Worm (Caenorhabditis elegans) whole organism, L4 larva: Measurements from ENCODE around the gene C03F11.2.

ENCODE experiments used
- F37D6.2 ChIP-seq: sonication (generic microtip); optimal IDR thresholded peaks from 2 replicates; lab custom pipeline; 2016; ENCODE audit warnings: mild to moderate bottlenecking, missing genetic modification characterization, missing compliant biosample characterization
- F44E2.7 ChIP-seq: fragments of 200-800 bp; sonication (Bioruptor generic); IDR thresholded peaks from 2 replicates; pipeline ENCODE4 v2.1.2; 2022; ENCODE audit warnings: missing genetic modification characterization, missing compliant biosample characterization
- T26A8.4 ChIP-seq: fragments of 200-800 bp; sonication (Bioruptor generic); IDR thresholded peaks from 2 replicates; pipeline ENCODE4 v1.3.6; 2022; ENCODE audit warnings: missing genetic modification characterization, missing compliant biosample characterization
- Y48G9A.11 ChIP-seq: fragments of 200-800 bp; sonication (Bioruptor generic); IDR thresholded peaks from 2 replicates; pipeline ENCODE4 v1.3.6; 2022; ENCODE audit warnings: missing genetic modification reagents, missing genetic modification characterization, missing compliant biosample characterization
- ZK337.2 ChIP-seq: fragments of 200-800 bp; sonication (Bioruptor generic); IDR thresholded peaks from 2 replicates; pipeline ENCODE4 v1.3.6; 2022; ENCODE audit warnings: missing genetic modification reagents, missing genetic modification characterization, missing compliant biosample characterization
- ZK546.5 ChIP-seq, 2 experiments: sonication (generic microtip); optimal IDR thresholded peaks; 2 replicates each; lab custom pipeline; 2017; ENCODE audit warnings: missing biosample characterization in 2 of 2, missing genetic modification characterization in 2 of 2
- aha-1 ChIP-seq: fragments of 150-350 bp; peaks from one replicate; lab custom pipeline; 2014; ENCODE audit warnings: missing biosample characterization, missing genetic modification characterization
- ama-1 ChIP-seq: fragments of 150-350 bp; optimal IDR thresholded peaks from 2 replicates; lab custom pipeline; 2014; ENCODE audit warnings: inconsistent platforms, mixed read lengths
- ceh-20 ChIP-seq: fragments of 200-800 bp; sonication (Bioruptor generic); IDR thresholded peaks from 2 replicates; pipeline ENCODE4 v1.3.6; 2022; ENCODE audit warnings: missing genetic modification reagents, missing genetic modification characterization, missing compliant biosample characterization
- ceh-28 ChIP-seq: fragments of 150-350 bp; optimal IDR thresholded peaks from 2 replicates; lab custom pipeline; 2014; ENCODE audit warnings: missing biosample characterization, missing genetic modification reagents, missing genetic modification characterization
- ceh-44 ChIP-seq: fragments of 200-800 bp; sonication (Bioruptor generic); IDR thresholded peaks from 2 replicates; pipeline ENCODE4 v1.3.6; 2022; ENCODE audit warnings: missing genetic modification reagents, missing genetic modification characterization, missing compliant biosample characterization
- daf-16 ChIP-seq, 3 experiments: sonication (generic microtip); optimal IDR thresholded peaks; 2 replicates each; lab custom pipeline; 2016 to 2017; ENCODE audit warnings: missing genetic modification characterization in 3 of 3, missing genetic modification reagents in 3 of 3, mild to moderate bottlenecking in 2 of 3, missing compliant biosample characterization in 2 of 3, missing biosample characterization in 1 of 3, moderate library complexity in 1 of 3
- dmd-6 ChIP-seq: fragments of 200-800 bp; sonication (Bioruptor generic); IDR thresholded peaks from 2 replicates; pipeline ENCODE4 v1.3.6; 2022; ENCODE audit warnings: missing genetic modification reagents, missing genetic modification characterization, missing compliant biosample characterization
- dmd-8 ChIP-seq: fragments of 200-800 bp; sonication (Bioruptor generic); IDR thresholded peaks from 2 replicates; pipeline ENCODE4 v1.3.6; 2022; ENCODE audit warnings: missing genetic modification characterization, missing compliant biosample characterization
- egl-27 ChIP-seq: sonication (generic microtip); optimal IDR thresholded peaks from 3 replicates; lab custom pipeline; 2017; ENCODE audit warnings: missing biosample characterization, missing genetic modification reagents, missing genetic modification characterization
- egl-43 ChIP-seq: fragments of 200-800 bp; sonication (Bioruptor generic); IDR thresholded peaks from 2 replicates; pipeline ENCODE4 v1.3.6; 2022; ENCODE audit warnings: missing genetic modification reagents, missing genetic modification characterization, missing compliant biosample characterization
- fkh-10 ChIP-seq: fragments of 150-350 bp; optimal IDR thresholded peaks from 2 replicates; lab custom pipeline; 2014; ENCODE audit warnings: missing biosample characterization, missing genetic modification reagents, missing genetic modification characterization
- fos-1 ChIP-seq: fragments of 150-350 bp; optimal IDR thresholded peaks from 2 replicates; lab custom pipeline; 2014; ENCODE audit warnings: missing biosample characterization, missing genetic modification characterization
- hlh-30 ChIP-seq: sonication (generic microtip); optimal IDR thresholded peaks from 2 replicates; lab custom pipeline; 2017; ENCODE audit warnings: antibody characterized with exemption, mild to moderate bottlenecking, missing genetic modification characterization, missing compliant biosample characterization; ENCODE audit not compliant: insufficient read depth
- hmg-1.1 ChIP-seq: fragments of 200-800 bp; sonication (Bioruptor generic); IDR thresholded peaks from 2 replicates; pipeline ENCODE4 v1.3.6; 2022; ENCODE audit warnings: missing genetic modification reagents, missing genetic modification characterization, missing compliant biosample characterization
- jun-1 ChIP-seq: fragments of 150-350 bp; optimal IDR thresholded peaks from 2 replicates; lab custom pipeline; 2014; ENCODE audit warnings: missing biosample characterization, missing genetic modification reagents, missing genetic modification characterization
- lim-7 ChIP-seq: fragments of 200-800 bp; sonication (Bioruptor generic); IDR thresholded peaks from 2 replicates; pipeline ENCODE4 v1.3.6; 2022; ENCODE audit warnings: missing genetic modification characterization, missing compliant biosample characterization
- lin-1 ChIP-seq: fragments of 200-800 bp; sonication (Bioruptor generic); IDR thresholded peaks from 2 replicates; pipeline ENCODE4 v1.3.6; 2022; ENCODE audit warnings: missing genetic modification reagents, missing genetic modification characterization, missing compliant biosample characterization
- lin-13 ChIP-seq: fragments of 150-350 bp; optimal IDR thresholded peaks from 2 replicates; lab custom pipeline; 2014; ENCODE audit warnings: missing biosample characterization, missing genetic modification reagents, missing genetic modification characterization
- lin-39 ChIP-seq: fragments of 150-350 bp; optimal IDR thresholded peaks from 2 replicates; lab custom pipeline; 2014; ENCODE audit warnings: missing biosample characterization, missing genetic modification reagents, missing genetic modification characterization
- madf-5 ChIP-seq, 2 experiments: fragments of 200-800 bp; sonication (Bioruptor generic); IDR thresholded peaks; 2 replicates each; pipeline ENCODE4 v1.3.6; 2022; ENCODE audit warnings: missing compliant biosample characterization in 2 of 2, missing genetic modification characterization in 2 of 2
- mxl-3 ChIP-seq: fragments of 200-800 bp; sonication (Bioruptor generic); optimal IDR thresholded peaks from 2 replicates; lab custom pipeline; 2018; ENCODE audit warnings: mild to moderate bottlenecking, missing genetic modification characterization, missing compliant biosample characterization
- nhr-10 ChIP-seq: fragments of 150-350 bp; optimal IDR thresholded peaks from 2 replicates; lab custom pipeline; 2014; ENCODE audit warnings: missing biosample characterization, missing genetic modification characterization
- nhr-102 ChIP-seq: sonication (generic microtip); optimal IDR thresholded peaks from 2 replicates; lab custom pipeline; 2016; ENCODE audit warnings: mild to moderate bottlenecking, missing genetic modification characterization, moderate library complexity, missing compliant biosample characterization
- nhr-11 ChIP-seq: fragments of 150-350 bp; optimal IDR thresholded peaks from 2 replicates; lab custom pipeline; 2014; ENCODE audit warnings: missing biosample characterization, missing genetic modification characterization
- nhr-28 ChIP-seq: fragments of 150-350 bp; optimal IDR thresholded peaks from 2 replicates; lab custom pipeline; 2014; ENCODE audit warnings: missing biosample characterization, missing genetic modification characterization
- nhr-42 ChIP-seq: fragments of 200-800 bp; sonication (Bioruptor generic); IDR thresholded peaks from 2 replicates; pipeline ENCODE4 v1.3.6; 2022; ENCODE audit warnings: missing genetic modification characterization, missing compliant biosample characterization
- nhr-48 ChIP-seq: sonication (generic microtip); optimal IDR thresholded peaks from 2 replicates; lab custom pipeline; 2016; ENCODE audit warnings: mild to moderate bottlenecking, missing genetic modification characterization, missing compliant biosample characterization
- nhr-76 ChIP-seq: fragments of 150-350 bp; optimal IDR thresholded peaks from 2 replicates; lab custom pipeline; 2014; ENCODE audit warnings: missing biosample characterization, missing genetic modification characterization
- nhr-77 ChIP-seq: fragments of 150-350 bp; optimal IDR thresholded peaks from 2 replicates; lab custom pipeline; 2014; ENCODE audit warnings: missing biosample characterization, missing genetic modification characterization
- pqm-1 ChIP-seq: sonication (generic microtip); optimal IDR thresholded peaks from 2 replicates; lab custom pipeline; 2017; ENCODE audit warnings: missing biosample characterization, missing genetic modification characterization
- rbr-2 ChIP-seq: sonication (generic microtip); optimal IDR thresholded peaks from 2 replicates; lab custom pipeline; 2016; ENCODE audit warnings: missing genotype, missing genetic modification characterization, missing compliant biosample characterization
- saeg-2 ChIP-seq: fragments of 200-800 bp; sonication (Bioruptor generic); IDR thresholded peaks from 2 replicates; pipeline ENCODE4 v1.3.6; 2022; ENCODE audit warnings: missing genetic modification reagents, missing genetic modification characterization, missing compliant biosample characterization
- set-16 ChIP-seq: fragments of 200-800 bp; sonication (Bioruptor generic); IDR thresholded peaks from 2 replicates; pipeline ENCODE4 v1.3.6; 2022; ENCODE audit warnings: missing genetic modification reagents, missing genetic modification characterization, missing compliant biosample characterization
- skn-1 ChIP-seq: fragments of 150-350 bp; optimal IDR thresholded peaks from 2 replicates; lab custom pipeline; 2014; ENCODE audit warnings: missing biosample characterization, missing genetic modification characterization
- spr-1 ChIP-seq: sonication (generic microtip); optimal IDR thresholded peaks from 2 replicates; lab custom pipeline; 2016; ENCODE audit warnings: mild to moderate bottlenecking, missing genetic modification characterization, missing compliant biosample characterization
- unc-62 ChIP-seq, 3 experiments: fragments of 150-350 bp in 1 of 3; sonication (generic microtip); optimal IDR thresholded peaks in 2 of 3; peaks in 1 of 3; 1 replicate in 1 of 3; 2 replicates in 2 of 3; lab custom pipeline; 2014 to 2017; ENCODE audit warnings: missing biosample characterization in 3 of 3, missing genetic modification characterization in 3 of 3, missing genetic modification reagents in 3 of 3, missing genotype in 1 of 3
- zfp-2 ChIP-seq: sonication (generic microtip); optimal IDR thresholded peaks from 2 replicates; lab custom pipeline; 2016; ENCODE audit warnings: mild to moderate bottlenecking, missing genetic modification characterization, missing compliant biosample characterization
- zfp-3 ChIP-seq: fragments of 200-800 bp; sonication (Bioruptor generic); conservative IDR thresholded peaks from 2 replicates; pipeline ENCODE4 v1.3.6; 2022; ENCODE audit warnings: missing genetic modification reagents, missing genetic modification characterization, missing compliant biosample characterization
- ztf-11 ChIP-seq: fragments of 150-350 bp; optimal IDR thresholded peaks from 2 replicates; lab custom pipeline; 2014; ENCODE audit warnings: missing biosample characterization, missing genetic modification characterization

The C03F11.2 gene

DNA sequence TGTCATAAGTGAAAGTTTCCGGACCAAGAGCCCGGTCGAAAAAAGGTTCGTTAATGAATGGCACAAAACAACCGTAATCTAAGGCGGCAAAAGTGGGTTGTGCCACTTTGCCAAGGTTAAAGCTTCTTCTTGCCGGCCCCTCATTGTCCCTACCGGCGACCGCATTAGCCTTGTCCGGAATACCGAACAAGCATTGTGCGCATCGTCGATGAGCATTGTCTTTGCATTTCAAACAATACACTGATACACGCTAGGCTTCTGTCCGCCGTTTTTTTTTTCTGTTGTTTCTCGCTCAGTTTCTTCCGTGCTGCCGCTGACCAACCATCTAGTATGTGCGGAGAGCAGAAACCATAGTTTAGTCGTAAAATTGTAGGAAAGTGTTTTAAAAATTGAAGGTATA, at the start of gene C03F11.2:
TSS of gene C03F11.2 (minus strand) at position 101 of the 400 bp plus-strand sequence.
- no peak for TF ChIP-seq ceh-20 (GFP tag; lab: Robert Waterston, UW)
- no peak for TF ChIP-seq mxl-3
- TF ChIP-seq nhr-28 (tag; lab: Kevin White, UChicago) = peak; percentile 38
- TF ChIP-seq egl-43 (GFP tag; lab: Robert Waterston, UW) = no peak
- TF ChIP-seq pqm-1 = peak; percentile 38
- no peak for TF ChIP-seq nhr-102 (tag; lab: Kevin White, UChicago)
- no peak for TF ChIP-seq daf-16 (GFP tag; optimal IDR thresholded peaks at IDR 0.05; lab: Kevin White, UChicago)
- peak; percentile 14 for TF ChIP-seq daf-16 (tag; optimal IDR thresholded peaks at IDR 0.05; lab: Kevin White, UChicago)
- no peak for TF ChIP-seq lin-13 (GFP tag; lab: Kevin White, UChicago)

DNA sequence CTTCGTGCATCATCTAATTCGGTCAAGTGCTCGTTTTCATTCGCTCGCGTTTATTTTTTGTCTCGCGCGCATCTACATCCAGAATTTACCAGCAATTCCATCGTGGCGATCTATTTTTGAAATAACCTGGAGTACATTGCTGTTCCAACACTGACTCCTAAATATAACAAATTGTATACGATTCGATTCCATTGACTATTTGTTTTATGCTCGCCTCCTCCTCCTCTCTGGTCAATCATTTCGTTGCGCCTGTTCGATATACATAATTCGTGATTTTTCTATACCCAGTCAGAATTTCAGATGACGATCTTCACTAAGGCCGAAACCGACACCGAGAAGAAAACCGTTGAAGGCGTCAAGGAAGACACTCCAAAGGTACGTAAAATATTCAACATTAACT, 47.7 kb upstream of the C03F11.2 start, which contains the start of gene itm-2:
TSS of gene itm-2 (plus strand) at position 301 of the 400 bp plus-strand sequence.
- TF ChIP-seq ztf-11 (tag; lab: Kevin White, UChicago) (no peak), nhr-28 (tag; lab: Kevin White, UChicago) (no peak), set-16 (GFP tag; lab: Robert Waterston, UW) (no peak), skn-1 (no peak), lin-39 (no peak), nhr-11 (tag; lab: Kevin White, UChicago) (no peak), nhr-42 (GFP tag; lab: Robert Waterston, UW) (no peak), ceh-44 (GFP tag; lab: Robert Waterston, UW) (no peak), lim-7 (GFP tag; lab: Robert Waterston, UW) (no peak), fos-1 (tag; lab: Kevin White, UChicago) (no peak), hlh-30 (tag; lab: Kevin White, UChicago) (no peak)

DNA sequence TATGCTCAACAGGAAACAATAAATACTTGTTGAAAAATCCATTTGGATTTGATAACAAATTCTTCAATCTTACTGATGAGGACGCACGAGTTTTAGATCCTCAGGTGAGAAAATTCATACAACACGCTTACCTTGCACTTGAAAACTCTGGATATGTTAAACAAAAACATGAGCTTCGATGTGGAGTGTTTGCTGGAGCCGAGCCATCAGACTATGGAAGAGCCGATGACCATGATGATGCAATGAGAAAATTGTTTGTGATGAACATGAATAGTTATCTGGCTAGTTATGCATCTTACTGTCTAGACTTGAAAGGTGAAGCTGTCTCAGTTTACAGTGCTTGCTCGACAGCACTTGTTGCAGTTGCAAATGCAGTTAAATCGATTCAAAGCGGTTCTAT, 36.7 kb upstream of the C03F11.2 start:
- TF ChIP-seq unc-62 (GFP tag; optimal IDR thresholded peaks at IDR 0.05 in 1 of 2; lab: Kevin White, UChicago) = peak in 1 of 2 experiments; percentile 94
- TF ChIP-seq unc-62 (tag; optimal IDR thresholded peaks at IDR 0.05; lab: Kevin White, UChicago) = no peak
- no peak for TF ChIP-seq lin-1 (GFP tag; lab: Robert Waterston, UW)
- TF ChIP-seq, all 104 proteins: peak for 1

DNA sequence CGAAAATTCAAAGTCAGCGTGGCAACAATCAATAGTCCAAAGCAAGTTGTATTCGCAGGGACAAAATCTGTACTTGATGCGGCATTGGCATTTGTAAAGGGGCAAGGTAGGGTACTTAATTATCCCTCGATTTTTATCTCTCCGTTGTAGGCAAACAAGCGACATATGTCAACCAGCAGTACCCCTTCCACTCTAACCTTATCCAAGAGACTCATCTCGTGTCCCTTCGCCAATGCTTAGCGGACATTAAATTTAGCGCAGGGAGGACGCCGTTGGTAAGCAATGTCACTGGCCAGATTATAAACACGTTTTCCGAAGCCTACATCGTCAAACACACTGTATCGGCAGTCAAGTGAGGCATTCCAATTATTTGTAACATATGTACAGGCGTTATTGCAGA, 32.1 kb upstream of the C03F11.2 start:
- TF ChIP-seq madf-5 (GFP tag; IDR thresholded peaks at IDR 0.05; lab: Robert Waterston, UW) (peak in 1 of 2 experiments; percentile 6; a peak in 1 of 4 replicates), aha-1 (peak; percentile 100), hmg-1.1 (peak; percentile 99), ceh-44 (GFP tag; lab: Robert Waterston, UW) (no peak), F44E2.7 (GFP tag; lab: Robert Waterston, UW) (no peak), spr-1 (tag; lab: Kevin White, UChicago) (peak; percentile 97), nhr-76 (tag; lab: Kevin White, UChicago) (peak; percentile 76), ZK546.5 (tag; optimal IDR thresholded peaks at IDR 0.05; lab: Kevin White, UChicago) (peak; percentile 10 to 55), egl-27 (peak; percentile 7), hlh-30 (tag; lab: Kevin White, UChicago) (peak; percentile 90), nhr-102 (tag; lab: Kevin White, UChicago) (peak; percentile 99), lim-7 (GFP tag; lab: Robert Waterston, UW) (peak; percentile 77), ZK337.2 (GFP tag; lab: Robert Waterston, UW) (0 out of 2 replicates have a peak, but pooled peaks have one; percentile 59), Y48G9A.11 (GFP tag; lab: Robert Waterston, UW) (no peak), fkh-10 (peak; percentile 77), nhr-48 (tag; lab: Kevin White, UChicago) (peak; percentile 95), jun-1 (peak; percentile 99), dmd-6 (GFP tag; lab: Robert Waterston, UW) (peak; percentile 97), saeg-2 (GFP tag; lab: Robert Waterston, UW) (peak; percentile 92), F37D6.2 (tag; lab: Kevin White, UChicago) (peak; percentile 97), T26A8.4 (GFP tag; lab: Robert Waterston, UW) (peak; percentile 99), dmd-8 (GFP tag; lab: Robert Waterston, UW) (peak; percentile 73), nhr-77 (tag; lab: Kevin White, UChicago) (peak; percentile 99), ama-1 (no peak), zfp-3 (GFP tag; lab: Robert Waterston, UW) (peak; percentile 94), nhr-10 (tag; lab: Kevin White, UChicago) (peak; percentile 97), rbr-2 (tag; lab: Kevin White, UChicago) (peak; percentile 99), ceh-28 (tag; lab: Kevin White, UChicago) (peak; percentile 91), lin-13 (GFP tag; lab: Kevin White, UChicago) (peak; percentile 95), zfp-2 (tag; lab: Kevin White, UChicago) (peak; percentile 87)
